Fruit fly (Drosophila melanogaster) whole organism, wandering third instar larva: ENCODE results near the gene Mst89B.

Experiments used
- CG32264 ChIP-seq: fragments of 200-800 bp; sonication (Bioruptor generic); optimal IDR thresholded peaks from 2 replicates; lab custom pipeline; 2016; ENCODE audit warnings: missing biosample characterization, missing genetic modification characterization
- Rel ChIP-seq, 2 experiments: fragments of 200-800 bp; sonication (Bioruptor generic) in 1 of 2; optimal IDR thresholded peaks; 2 replicates in 1 of 2; 3 replicates in 1 of 2; lab custom pipeline; 2016 to 2019; ENCODE audit warnings: mild to moderate bottlenecking in 2 of 2, missing biosample characterization in 2 of 2, missing genetic modification characterization in 2 of 2, moderate library complexity in 1 of 2
- h ChIP-seq: fragments of 200-800 bp; sonication (Bioruptor generic); optimal IDR thresholded peaks from 3 replicates; lab custom pipeline; 2016; ENCODE audit warnings: missing biosample characterization, mild to moderate bottlenecking, missing genetic modification characterization
- psq ChIP-seq: fragments of 200-800 bp; sonication (Bioruptor generic); optimal IDR thresholded peaks from 3 replicates; lab custom pipeline; 2017; ENCODE audit warnings: missing biosample characterization, mild to moderate bottlenecking, missing genetic modification characterization, moderate library complexity
- rgr ChIP-seq: fragments of 200-800 bp; sonication (Bioruptor generic); optimal IDR thresholded peaks from 3 replicates; lab custom pipeline; 2016; ENCODE audit warnings: missing biosample characterization, mild to moderate bottlenecking, missing genetic modification characterization
- sv ChIP-seq: fragments of 200-800 bp; sonication (Bioruptor generic); optimal IDR thresholded peaks from 3 replicates; lab custom pipeline; 2016; ENCODE audit warnings: missing biosample characterization, missing genetic modification characterization

- TF ChIP-seq psq (GFP tag; lab: Kevin White, UChicago) (peak; percentile 8), rgr (GFP tag; lab: Kevin White, UChicago) (peak; percentile 11), sv (GFP tag; lab: Kevin White, UChicago) (no peak), Rel (GFP tag; optimal IDR thresholded peaks at IDR 0.05; lab: Kevin White, UChicago) (no peak), Rel (tag; optimal IDR thresholded peaks at IDR 0.05; lab: Kevin White, UChicago) (peak; percentile 97), h (GFP tag; lab: Kevin White, UChicago) (peak; percentile 15), CG32264 (GFP tag; lab: Kevin White, UChicago) (no peak)
Observed at dm6 chr3R:16251926-16252287, 14.9 kb upstream of the Mst89B start.
